Fruit fly (Drosophila melanogaster) whole organism, embryonic: ENCODE measurements around the gene Rcd5.

Experiments used
- B-H1 ChIP-seq: fragments of 200-800 bp; sonication (Bioruptor generic); IDR thresholded peaks from 3 replicates; pipeline ENCODE4 v1.3.6; 2022; ENCODE audit warnings: missing biosample characterization, missing genetic modification characterization
- CG10543 ChIP-seq: fragments of 200-800 bp; sonication (Bioruptor generic); optimal IDR thresholded peaks from 3 replicates; lab custom pipeline; 2017; ENCODE audit warnings: missing biosample characterization, mild to moderate bottlenecking, missing genetic modification characterization, moderate library complexity
- CG11695 ChIP-seq: fragments of 200-800 bp; sonication (Bioruptor generic); IDR thresholded peaks from 3 replicates; pipeline ENCODE4 v1.3.6; 2022; ENCODE audit warnings: missing biosample characterization, missing genetic modification characterization
- CG12769 ChIP-seq: fragments of 200-800 bp; sonication (Bioruptor generic); optimal IDR thresholded peaks from 2 replicates; lab custom pipeline; 2019; ENCODE audit warnings: missing biosample characterization, mild to moderate bottlenecking, missing genetic modification characterization, moderate library complexity
- CG13296 ChIP-seq: fragments of 200-800 bp; sonication (Bioruptor generic); optimal IDR thresholded peaks from 3 replicates; lab custom pipeline; 2018; ENCODE audit warnings: missing biosample characterization, mild to moderate bottlenecking, missing genetic modification characterization
- CG17829 ChIP-seq: fragments of 200-800 bp; optimal IDR thresholded peaks from 2 replicates; lab custom pipeline; 2019; ENCODE audit warnings: missing biosample characterization, mild to moderate bottlenecking, missing genetic modification characterization, moderate library complexity
- CG17912 ChIP-seq: fragments of 200-800 bp; sonication (Bioruptor generic); optimal IDR thresholded peaks from 2 replicates; lab custom pipeline; 2018; ENCODE audit warnings: missing biosample characterization, mild to moderate bottlenecking, missing genetic modification characterization
- CG1792 ChIP-seq: fragments of 200-800 bp; sonication (Bioruptor generic); optimal IDR thresholded peaks from 2 replicates; lab custom pipeline; 2016; ENCODE audit warnings: missing biosample characterization, missing genetic modification characterization
- CG2875 ChIP-seq: fragments of 200-800 bp; sonication (Bioruptor generic); optimal IDR thresholded peaks from 2 replicates; lab custom pipeline; 2017; ENCODE audit warnings: missing biosample characterization, mild to moderate bottlenecking, missing genetic modification characterization, missing genetic modification reagents
- CG3065 ChIP-seq: fragments of 200-800 bp; sonication (Bioruptor generic); optimal IDR thresholded peaks from 2 replicates; lab custom pipeline; 2016; ENCODE audit warnings: missing biosample characterization, missing genetic modification characterization
- CG32772 ChIP-seq: fragments of 200-800 bp; sonication (Bioruptor generic); IDR thresholded peaks from 2 replicates; pipeline ENCODE4 v1.3.6; 2022; ENCODE audit warnings: missing biosample characterization, missing genetic modification characterization
- CG3726 ChIP-seq: fragments of 200-800 bp; sonication (Bioruptor generic); IDR thresholded peaks from 3 replicates; pipeline ENCODE4, ENCODE4 v1.3.6; 2022; ENCODE audit warnings: missing biosample characterization, missing genetic modification characterization
- CG4328 ChIP-seq: fragments of 200-800 bp; sonication (Bioruptor generic); optimal IDR thresholded peaks from 3 replicates; lab custom pipeline; 2017; ENCODE audit warnings: missing biosample characterization, missing genetic modification reagents, missing genetic modification characterization
- CG4707 ChIP-seq: fragments of 200-800 bp; sonication (Bioruptor generic); optimal IDR thresholded peaks from 2 replicates; lab custom pipeline; 2018; ENCODE audit warnings: missing biosample characterization, mild to moderate bottlenecking, missing genetic modification characterization, moderate library complexity
- CG5953 ChIP-seq: fragments of 200-800 bp; sonication (Bioruptor generic); IDR thresholded peaks from 2 replicates; pipeline ENCODE4 v1.3.6; 2022; ENCODE audit warnings: missing biosample characterization, missing genetic modification characterization
- CG8359 ChIP-seq: fragments of 200-800 bp; sonication (Bioruptor generic); optimal IDR thresholded peaks from 2 replicates; lab custom pipeline; 2017; ENCODE audit warnings: missing biosample characterization, mild to moderate bottlenecking, missing genetic modification characterization, borderline replicate concordance
- CG9932 ChIP-seq: fragments of 200-800 bp; sonication (Bioruptor generic); IDR thresholded peaks from 2 replicates; pipeline ENCODE4 v1.3.6; 2022; ENCODE audit warnings: missing biosample characterization, missing genetic modification characterization
- Dbx ChIP-seq: fragments of 200-800 bp; sonication (Bioruptor generic); IDR thresholded peaks from 3 replicates; pipeline ENCODE4 v1.3.6; 2022; ENCODE audit warnings: missing biosample characterization, missing genetic modification characterization
- Dfd ChIP-seq, 2 experiments: fragments of >200 bp; optimal IDR thresholded peaks; 2 replicates each; lab custom pipeline; 2017; ENCODE audit warnings: missing biosample characterization in 2 of 2, missing genetic modification characterization in 2 of 2
- Dip2 ChIP-seq: fragments of 200-800 bp; sonication (Bioruptor generic); IDR thresholded peaks from 2 replicates; pipeline ENCODE4 v1.3.6; 2022; ENCODE audit warnings: missing biosample characterization, missing genetic modification characterization
- E2f1 ChIP-seq: fragments of 200-800 bp; sonication (Bioruptor generic); IDR thresholded peaks from 2 replicates; pipeline ENCODE4 v1.3.6; 2022; ENCODE audit warnings: missing biosample characterization, missing genetic modification characterization
- Fer1 ChIP-seq: fragments of 200-800 bp; sonication (Bioruptor generic); optimal IDR thresholded peaks from 2 replicates; lab custom pipeline; 2017; ENCODE audit warnings: missing biosample characterization, mild to moderate bottlenecking, missing genetic modification characterization
- Gsc ChIP-seq: fragments of 200-800 bp; sonication (Bioruptor generic); IDR thresholded peaks from 2 replicates; pipeline ENCODE4 v1.3.6; 2022; ENCODE audit warnings: missing biosample characterization, missing genetic modification characterization
- H15 ChIP-seq: fragments of 200-800 bp; sonication (Bioruptor generic); IDR thresholded peaks from 3 replicates; pipeline ENCODE4 v1.3.6; 2022; ENCODE audit warnings: missing biosample characterization, missing genetic modification characterization
- Max ChIP-seq: fragments of 200-800 bp; sonication (Bioruptor generic); optimal IDR thresholded peaks from 2 replicates; lab custom pipeline; 2016; ENCODE audit warnings: missing biosample characterization, mild to moderate bottlenecking, missing genetic modification characterization
- PHDP ChIP-seq: fragments of 200-800 bp; sonication (Bioruptor generic); optimal IDR thresholded peaks from 3 replicates; lab custom pipeline; 2018; ENCODE audit warnings: missing biosample characterization, mild to moderate bottlenecking, missing genetic modification characterization, moderate library complexity
- Scr ChIP-seq: fragments of 200-800 bp; sonication (Bioruptor generic); IDR thresholded peaks from 2 replicates; pipeline ENCODE4 v1.3.6; 2022; ENCODE audit warnings: missing biosample characterization, missing genetic modification characterization; ENCODE audit not compliant: partially characterized antibody
- Ssrp ChIP-seq: fragments of 200-800 bp; sonication (Bioruptor generic); optimal IDR thresholded peaks from 2 replicates; lab custom pipeline; 2018; ENCODE audit warnings: missing biosample characterization, mild to moderate bottlenecking, missing genetic modification characterization, moderate library complexity
- Usf ChIP-seq: fragments of 200-800 bp; sonication (Bioruptor generic); optimal IDR thresholded peaks from 2 replicates; lab custom pipeline; 2017; ENCODE audit warnings: missing genotype, missing biosample characterization, missing genetic modification characterization
- YL-1 ChIP-seq: fragments of 200-800 bp; sonication (Bioruptor generic); optimal IDR thresholded peaks from 3 replicates; lab custom pipeline; 2017; ENCODE audit warnings: missing biosample characterization, mild to moderate bottlenecking, missing genetic modification characterization
- ash1 ChIP-seq: fragments of 200-800 bp; sonication (Bioruptor generic); optimal IDR thresholded peaks from 2 replicates; lab custom pipeline; 2018; ENCODE audit warnings: missing biosample characterization, mild to moderate bottlenecking, missing genetic modification characterization
- cato ChIP-seq: fragments of 200-800 bp; sonication (Bioruptor generic); optimal IDR thresholded peaks from 2 replicates; lab custom pipeline; 2016; ENCODE audit warnings: missing biosample characterization, missing genetic modification characterization, borderline replicate concordance
- chinmo ChIP-seq: fragments of 200-800 bp; sonication (Bioruptor generic); IDR thresholded peaks from 4 replicates; pipeline ENCODE4 v1.3.6; 2022; ENCODE audit warnings: missing biosample characterization, missing genetic modification characterization; ENCODE audit not compliant: partially characterized antibody
- danr ChIP-seq: fragments of 200-800 bp; sonication (Bioruptor generic); IDR thresholded peaks from 2 replicates; pipeline ENCODE4 v1.3.6; 2022; ENCODE audit warnings: missing biosample characterization, missing genetic modification characterization
- esg ChIP-seq: fragments of 200-800 bp; sonication (Bioruptor generic); conservative IDR thresholded peaks from 2 replicates; pipeline ENCODE4 v1.3.6; 2022; ENCODE audit warnings: missing biosample characterization, missing genetic modification characterization
- ewg ChIP-seq: fragments of 200-800 bp; sonication (Bioruptor generic); optimal IDR thresholded peaks from 3 replicates; lab custom pipeline; 2017; ENCODE audit warnings: mild to moderate bottlenecking, missing biosample characterization, missing genetic modification reagents, missing genetic modification characterization
- fd3F ChIP-seq: fragments of 200-800 bp; sonication (Bioruptor generic); optimal IDR thresholded peaks from 2 replicates; lab custom pipeline; 2018; ENCODE audit warnings: missing biosample characterization, mild to moderate bottlenecking, missing genetic modification characterization, moderate library complexity
- gfzf ChIP-seq: fragments of 200-800 bp; sonication (Bioruptor generic); optimal IDR thresholded peaks from 2 replicates; lab custom pipeline; 2016; ENCODE audit warnings: missing biosample characterization, mild to moderate bottlenecking, missing genetic modification characterization, moderate library complexity
- hkb ChIP-seq, 2 experiments: fragments of 200-800 bp in 1 of 2; fragments of >200 bp in 1 of 2; sonication (Bioruptor generic) in 1 of 2; IDR thresholded peaks in 1 of 2; optimal IDR thresholded peaks in 1 of 2; 2 replicates each; pipeline versions ENCODE4 v1.3.6 to Lab custom; 2017 to 2022; ENCODE audit warnings: missing biosample characterization in 1 of 2, missing genetic modification characterization in 1 of 2
- kah ChIP-seq: fragments of 200-800 bp; sonication (Bioruptor generic); optimal IDR thresholded peaks from 2 replicates; lab custom pipeline; 2018; ENCODE audit warnings: missing biosample characterization, mild to moderate bottlenecking, missing genetic modification characterization
- kay ChIP-seq: fragments of 200-800 bp; sonication (Bioruptor generic); optimal IDR thresholded peaks from 2 replicates; lab custom pipeline; 2016; ENCODE audit warnings: missing biosample characterization, missing genetic modification characterization
- lab ChIP-seq: fragments of 200-800 bp; sonication (Bioruptor generic); optimal IDR thresholded peaks from 3 replicates; lab custom pipeline; 2017; ENCODE audit warnings: missing biosample characterization, missing genetic modification characterization, mild to moderate bottlenecking, moderate library complexity, missing genetic modification reagents
- nau ChIP-seq: fragments of 200-800 bp; sonication (Bioruptor generic); optimal IDR thresholded peaks from 3 replicates; lab custom pipeline; 2017; ENCODE audit warnings: missing biosample characterization, mild to moderate bottlenecking, missing genetic modification characterization, missing genetic modification reagents
- oc ChIP-seq: fragments of 200-800 bp; sonication (Bioruptor generic); optimal IDR thresholded peaks from 2 replicates; lab custom pipeline; 2018; ENCODE audit warnings: missing biosample characterization, mild to moderate bottlenecking, missing genetic modification characterization, moderate library complexity
- otp ChIP-seq: fragments of 200-800 bp; sonication (Bioruptor generic); IDR thresholded peaks from 3 replicates; pipeline ENCODE4, ENCODE4 v1.3.6; 2022; ENCODE audit warnings: missing biosample characterization, missing genetic modification characterization
- sc ChIP-seq, 3 experiments: fragments of >200 bp in 2 of 3; fragments of 200-800 bp in 1 of 3; sonication (Bioruptor generic) in 1 of 3; optimal IDR thresholded peaks; 2 replicates in 2 of 3; 3 replicates in 1 of 3; lab custom pipeline; 2017; ENCODE audit warnings: mild to moderate bottlenecking in 1 of 3, missing biosample characterization in 1 of 3, missing genetic modification characterization in 1 of 3, missing genetic modification reagents in 1 of 3
- sd ChIP-seq: fragments of 200-800 bp; sonication (Bioruptor generic); optimal IDR thresholded peaks from 3 replicates; lab custom pipeline; 2018; ENCODE audit warnings: missing biosample characterization, mild to moderate bottlenecking, missing genetic modification characterization, moderate library complexity
- sug ChIP-seq: fragments of 200-800 bp; optimal IDR thresholded peaks from 2 replicates; lab custom pipeline; 2019; ENCODE audit warnings: missing biosample characterization, mild to moderate bottlenecking, missing genetic modification characterization, moderate library complexity
- tgo ChIP-seq: fragments of 200-800 bp; sonication (Bioruptor generic); IDR thresholded peaks from 3 replicates; pipeline ENCODE4 v1.3.6; 2022; ENCODE audit warnings: missing biosample characterization, missing genetic modification characterization
- tx ChIP-seq: fragments of 200-800 bp; sonication (Bioruptor generic); optimal IDR thresholded peaks from 2 replicates; lab custom pipeline; 2016; ENCODE audit warnings: missing biosample characterization, missing genetic modification characterization
- yki ChIP-seq: fragments of >200 bp; optimal IDR thresholded peaks from 3 replicates; lab custom pipeline; 2018

Gene Rcd5

DNA sequence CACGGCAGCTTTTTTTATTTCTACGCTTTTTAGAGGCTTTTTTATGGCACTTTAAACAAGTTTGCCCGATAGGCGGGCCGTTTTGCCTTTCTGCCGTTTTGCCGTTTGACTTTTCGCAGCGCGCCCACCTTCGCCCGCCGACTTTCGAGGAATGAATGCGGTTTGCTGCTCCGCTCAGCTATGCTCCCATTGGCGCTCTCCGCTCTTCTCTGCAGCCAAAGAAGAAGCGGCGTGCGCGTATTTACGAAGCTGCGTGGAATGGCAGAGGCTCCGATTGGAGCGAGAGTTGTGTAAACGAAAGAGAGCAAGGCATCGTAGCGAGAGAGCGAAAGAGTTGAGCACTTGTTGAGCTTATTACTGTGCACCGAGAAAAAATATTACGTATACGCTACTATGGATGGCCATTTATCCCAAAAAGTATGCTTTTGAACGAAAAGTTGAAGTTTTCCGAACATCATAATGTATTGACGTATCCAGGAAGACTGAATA lies 31.3 kb downstream of the Rcd5 start, which contains the start of gene wit (continued):
- peak; percentile 40 for TF ChIP-seq CG2875
- TF ChIP-seq CG11695 = 0 out of 3 replicates have a peak, but pooled peaks have one; percentile 11
- no peak for TF ChIP-seq CG17829 (tag; lab: Kevin White, UChicago)
- no peak for TF ChIP-seq hkb (optimal IDR thresholded peaks at IDR 0.05; lab: Kevin White, UChicago)
- peak; percentile 49; the same call in 1 of the 2 replicates for TF ChIP-seq hkb (GFP tag; IDR thresholded peaks at IDR 0.05; lab: Robert Waterston, UW)
- peak; percentile 9 for TF ChIP-seq YL-1
- TF ChIP-seq CG1792 = no peak
- peak; percentile 18 for TF ChIP-seq CG4328 (GFP tag; lab: Kevin White, UChicago)
- TF ChIP-seq nau (GFP tag; lab: Kevin White, UChicago) = peak; percentile 41
- no peak for TF ChIP-seq danr
- peak; percentile 97 for TF ChIP-seq chinmo (GFP tag; lab: Robert Waterston, UW)
- TF ChIP-seq oc (tag; lab: Kevin White, UChicago) = no peak
- TF ChIP-seq Scr = peak; percentile 28
- no peak for TF ChIP-seq cato
- peak; percentile 67 for TF ChIP-seq Fer1 (GFP tag; lab: Kevin White, UChicago)
- no peak for TF ChIP-seq CG5953 (GFP tag; lab: Robert Waterston, UW)
- TF ChIP-seq CG9932 (GFP tag; lab: Robert Waterston, UW) = peak; percentile 32
- TF ChIP-seq yki = peak; percentile 57
- peak; percentile 87 for TF ChIP-seq sd (tag; lab: Kevin White, UChicago)
- no peak for TF ChIP-seq CG8359 (GFP tag; lab: Kevin White, UChicago)
- TF ChIP-seq CG32772 (GFP tag; lab: Robert Waterston, UW) = no peak
- TF ChIP-seq CG13296 (GFP tag; lab: Kevin White, UChicago) = peak; percentile 46
- peak; percentile 47 for TF ChIP-seq PHDP (tag; lab: Kevin White, UChicago)
- TF ChIP-seq tgo (GFP tag; lab: Robert Waterston, UW) = 0 out of 3 replicates have a peak, but pooled peaks have one; percentile 19
- TF ChIP-seq CG3065 (GFP tag; lab: Kevin White, UChicago) = no peak
- TF ChIP-seq sc (optimal IDR thresholded peaks at IDR 0.05; lab: Kevin White, UChicago) = no peak
- TF ChIP-seq sc (GFP tag; optimal IDR thresholded peaks at IDR 0.05; lab: Kevin White, UChicago) = no peak
- peak; percentile 22 for TF ChIP-seq CG4707
- TF ChIP-seq Max (GFP tag; lab: Kevin White, UChicago) = no peak
- TF ChIP-seq Dbx (GFP tag; lab: Robert Waterston, UW) = 0 out of 3 replicates have a peak, but pooled peaks have one; percentile 51
- peak; percentile 60 for TF ChIP-seq lab (GFP tag; lab: Kevin White, UChicago)
- no peak for TF ChIP-seq esg (GFP tag; lab: Robert Waterston, UW)
- no peak for TF ChIP-seq ash1
- no peak for TF ChIP-seq fd3F (GFP tag; lab: Kevin White, UChicago)
- peak; percentile 67 for TF ChIP-seq kah (GFP tag; lab: Kevin White, UChicago)
- peak; percentile 58; the same call in 2 of the 3 replicates for TF ChIP-seq otp (GFP tag; lab: Robert Waterston, UW)
- no peak for TF ChIP-seq tx

DNA sequence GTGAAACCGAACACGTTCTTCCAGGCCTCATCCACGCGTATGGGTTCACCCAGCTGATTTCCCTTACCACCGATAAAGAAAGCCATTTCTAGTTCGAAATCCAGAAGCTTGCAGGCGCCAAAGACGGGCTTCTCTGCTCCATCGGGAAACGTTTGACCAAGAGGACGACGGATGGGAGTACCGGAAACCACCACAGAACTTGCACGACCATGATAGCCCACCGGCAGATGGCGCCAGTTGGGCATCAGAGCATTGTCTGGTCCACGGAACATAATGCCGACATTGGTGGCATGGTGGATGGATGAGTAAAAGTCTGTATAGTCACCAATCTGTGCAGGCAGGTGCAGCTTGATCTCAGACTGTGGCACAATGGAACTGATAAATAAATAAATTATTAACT lies 32.4 kb downstream of the Rcd5 start:
- TF ChIP-seq CG10543 (no peak), Gsc (GFP tag; lab: Robert Waterston, UW) (no peak), kay (GFP tag; lab: Kevin White, UChicago) (no peak), B-H1 (GFP tag; lab: Robert Waterston, UW) (no peak), ewg (no peak), H15 (GFP tag; lab: Robert Waterston, UW) (0 out of 3 replicates have a peak, but pooled peaks have one; percentile 17), CG17912 (GFP tag; lab: Kevin White, UChicago) (no peak), Usf (GFP tag; lab: Kevin White, UChicago) (no peak), E2f1 (GFP tag; lab: Robert Waterston, UW) (no peak), sug (tag; lab: Kevin White, UChicago) (no peak), CG12769 (no peak), Ssrp (no peak), CG3726 (GFP tag; lab: Robert Waterston, UW) (no peak), gfzf (no peak), Dip2 (GFP tag; lab: Robert Waterston, UW) (peak; percentile 84), Dfd (GFP tag; optimal IDR thresholded peaks at IDR 0.05; lab: Kevin White, UChicago) (no peak)
